Worm (Caenorhabditis elegans) whole organism, mixed stage, embryonic: ENCODE measurements around the gene sre-41.
A peak's percentile ranks its signal among the peaks of the same experiment; 100 is the strongest.

ENCODE experiments used
- bed-3 ChIP-seq: fragments of 200-800 bp; sonication (Bioruptor generic); optimal IDR thresholded peaks from 3 replicates; lab custom pipeline; 2018; ENCODE audit warnings: mild to moderate bottlenecking, missing genetic modification characterization, moderate library complexity, missing compliant biosample characterization
- ceh-39 ChIP-seq: fragments of 150-350 bp; optimal IDR thresholded peaks from 2 replicates; lab custom pipeline; 2014; ENCODE audit warnings: missing biosample characterization, missing genetic modification characterization
- ceh-43 ChIP-seq: fragments of 200-800 bp; sonication (Bioruptor generic); optimal IDR thresholded peaks from 2 replicates; lab custom pipeline; 2018; ENCODE audit warnings: mild to moderate bottlenecking, missing genetic modification characterization, moderate library complexity, missing compliant biosample characterization
- ceh-83 ChIP-seq: fragments of 200-800 bp; sonication (Bioruptor generic); optimal IDR thresholded peaks from 2 replicates; lab custom pipeline; 2018; ENCODE audit warnings: mild to moderate bottlenecking, missing genetic modification characterization, missing compliant biosample characterization
- ces-1 ChIP-seq: fragments of 150-350 bp; optimal IDR thresholded peaks from 2 replicates; lab custom pipeline; 2014; ENCODE audit warnings: missing biosample characterization, missing genetic modification reagents, missing genetic modification characterization
- cnd-1 ChIP-seq: fragments of 200-800 bp; sonication (Bioruptor generic); optimal IDR thresholded peaks from 2 replicates; lab custom pipeline; 2018; ENCODE audit warnings: mild to moderate bottlenecking, missing genetic modification characterization, missing compliant biosample characterization
- drap-1 ChIP-seq: fragments of 200-800 bp; sonication (Bioruptor generic); optimal IDR thresholded peaks from 3 replicates; lab custom pipeline; 2018; ENCODE audit warnings: mild to moderate bottlenecking, missing genetic modification characterization, missing compliant biosample characterization
- elt-1 ChIP-seq: sonication (generic microtip); optimal IDR thresholded peaks from 2 replicates; lab custom pipeline; 2017; ENCODE audit warnings: missing genetic modification characterization, mild to moderate bottlenecking, missing compliant biosample characterization, antibody characterized with exemption, moderate library complexity, borderline replicate concordance; ENCODE audit not compliant: insufficient read depth
- elt-3 ChIP-seq: fragments of 150-350 bp; optimal IDR thresholded peaks from 2 replicates; lab custom pipeline; 2014; ENCODE audit warnings: missing biosample characterization, missing genetic modification characterization
- flh-1 ChIP-seq: fragments of 200-800 bp; sonication (Bioruptor generic); optimal IDR thresholded peaks from 2 replicates; lab custom pipeline; 2018; ENCODE audit warnings: mild to moderate bottlenecking, missing genetic modification characterization, moderate library complexity, missing compliant biosample characterization
- ham-2 ChIP-seq: fragments of 200-800 bp; sonication (Bioruptor generic); optimal IDR thresholded peaks from 2 replicates; lab custom pipeline; 2018; ENCODE audit warnings: mild to moderate bottlenecking, missing genetic modification characterization, missing compliant biosample characterization
- hlh-1 ChIP-seq: fragments of 150-350 bp; optimal IDR thresholded peaks from 2 replicates; lab custom pipeline; 2014; ENCODE audit warnings: missing biosample characterization, missing genetic modification reagents, missing genetic modification characterization
- lin-13 ChIP-seq: fragments of 150-350 bp; optimal IDR thresholded peaks from 2 replicates; lab custom pipeline; 2014; ENCODE audit warnings: missing biosample characterization, missing genetic modification characterization
- lin-32 ChIP-seq: fragments of 200-800 bp; sonication (Bioruptor generic); optimal IDR thresholded peaks from 2 replicates; lab custom pipeline; 2018; ENCODE audit warnings: mild to moderate bottlenecking, missing genetic modification characterization, missing compliant biosample characterization
- lsy-2 ChIP-seq: fragments of 150-350 bp; optimal IDR thresholded peaks from 2 replicates; lab custom pipeline; 2014; ENCODE audit warnings: missing biosample characterization, missing genetic modification characterization
- mab-5 ChIP-seq: fragments of 150-350 bp; optimal IDR thresholded peaks from 2 replicates; lab custom pipeline; 2014; ENCODE audit warnings: missing biosample characterization, missing genetic modification characterization
- mep-1 ChIP-seq: fragments of 150-350 bp; optimal IDR thresholded peaks from 2 replicates; lab custom pipeline; 2017; ENCODE audit warnings: missing biosample characterization, missing genetic modification reagents, missing genetic modification characterization, inconsistent platforms
- mls-2 ChIP-seq: sonication (generic microtip); optimal IDR thresholded peaks from 2 replicates; lab custom pipeline; 2016; ENCODE audit warnings: mild to moderate bottlenecking, missing genetic modification characterization, moderate library complexity, missing compliant biosample characterization
- nhr-12 ChIP-seq: fragments of 150-350 bp; optimal IDR thresholded peaks from 2 replicates; lab custom pipeline; 2014; ENCODE audit warnings: missing biosample characterization, missing genetic modification characterization
- nhr-237 ChIP-seq: fragments of 150-350 bp; optimal IDR thresholded peaks from 2 replicates; lab custom pipeline; 2014; ENCODE audit warnings: missing biosample characterization, missing genetic modification characterization
- nhr-28 ChIP-seq: fragments of 150-350 bp; optimal IDR thresholded peaks from 2 replicates; lab custom pipeline; 2014; ENCODE audit warnings: missing biosample characterization, missing genetic modification characterization
- nhr-76 ChIP-seq: sonication (generic microtip); optimal IDR thresholded peaks from 2 replicates; lab custom pipeline; 2017; ENCODE audit warnings: missing biosample characterization, missing genetic modification characterization
- pha-4 ChIP-seq: fragments of 150-350 bp; optimal IDR thresholded peaks from 2 replicates; lab custom pipeline; 2018; ENCODE audit warnings: missing biosample characterization, missing genetic modification reagents, missing genetic modification characterization
- sptf-1 ChIP-seq: sonication (generic microtip); optimal IDR thresholded peaks from 2 replicates; lab custom pipeline; 2017; ENCODE audit warnings: mild to moderate bottlenecking, missing genetic modification characterization, moderate library complexity, missing compliant biosample characterization
- unc-39 ChIP-seq: fragments of 150-350 bp; optimal IDR thresholded peaks from 2 replicates; lab custom pipeline; 2014; ENCODE audit warnings: missing biosample characterization, missing genetic modification characterization
- unc-62 ChIP-seq: fragments of 150-350 bp; optimal IDR thresholded peaks from 2 replicates; lab custom pipeline; 2014; ENCODE audit warnings: missing biosample characterization, missing genetic modification reagents, missing genetic modification characterization
- zip-8 ChIP-seq: fragments of 150-350 bp; optimal IDR thresholded peaks from 2 replicates; lab custom pipeline; 2014; ENCODE audit warnings: missing biosample characterization, missing genetic modification characterization
- ztf-11 ChIP-seq: fragments of 150-350 bp; optimal IDR thresholded peaks from 2 replicates; lab custom pipeline; 2014; ENCODE audit warnings: missing biosample characterization, missing genetic modification characterization

The sre-41 gene

DNA sequence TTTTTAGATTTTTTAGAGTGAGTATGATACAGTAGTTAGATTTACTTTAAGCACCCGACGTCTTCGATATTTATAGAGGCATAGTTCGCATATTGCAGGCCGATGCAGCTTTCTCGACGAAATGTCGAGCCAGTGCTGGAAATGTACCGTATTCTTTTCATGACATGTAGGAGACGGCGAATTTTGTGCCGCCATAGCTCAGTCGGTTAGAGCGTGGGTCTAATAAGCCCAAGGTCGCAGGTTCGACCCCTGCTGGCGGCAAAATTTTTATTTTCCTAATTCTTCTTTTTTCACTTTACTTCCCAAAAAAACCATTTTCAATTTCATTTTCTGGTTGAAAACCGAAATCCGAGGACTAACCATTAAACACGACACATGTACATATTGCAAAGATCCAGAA, 25.8 kb upstream of the sre-41 start:
- TF ChIP-seq hlh-1 (no peak), ceh-83 (GFP tag; lab: Kevin White, UChicago) (peak; percentile 52)

ce11 chrII:12369202-12369601, 18.9 kb upstream of the sre-41 start:
- TF ChIP-seq unc-39: no peak
- TF ChIP-seq ceh-43 (GFP tag; lab: Kevin White, UChicago): no peak
- TF ChIP-seq elt-1 (tag; lab: Kevin White, UChicago): no peak
- TF ChIP-seq ham-2 (GFP tag; lab: Kevin White, UChicago): no peak
- no peak for TF ChIP-seq lin-13
- TF ChIP-seq ces-1 (GFP tag; lab: Kevin White, UChicago): no peak
- no peak for TF ChIP-seq nhr-28
- TF ChIP-seq hlh-1: no peak
- TF ChIP-seq mep-1: no peak
- TF ChIP-seq cnd-1: no peak
- TF ChIP-seq elt-3 (tag; lab: Kevin White, UChicago): no peak
- no peak for TF ChIP-seq zip-8 (tag; lab: Kevin White, UChicago)
- TF ChIP-seq ceh-83 (GFP tag; lab: Kevin White, UChicago): no peak
- no peak for TF ChIP-seq lsy-2
- no peak for TF ChIP-seq mls-2 (tag; lab: Kevin White, UChicago)
- TF ChIP-seq ztf-11: no peak
- TF ChIP-seq lin-32 (GFP tag; lab: Kevin White, UChicago): no peak
- TF ChIP-seq mab-5 (tag; lab: Kevin White, UChicago): no peak
- no peak for TF ChIP-seq drap-1 (GFP tag; lab: Kevin White, UChicago)
- no peak for TF ChIP-seq nhr-237 (tag; lab: Kevin White, UChicago)

ce11 chrII:12373921-12374320, 14.2 kb upstream of the sre-41 start:
- TF ChIP-seq ceh-39 (no peak), ces-1 (GFP tag; lab: Kevin White, UChicago) (peak; percentile 64)

DNA sequence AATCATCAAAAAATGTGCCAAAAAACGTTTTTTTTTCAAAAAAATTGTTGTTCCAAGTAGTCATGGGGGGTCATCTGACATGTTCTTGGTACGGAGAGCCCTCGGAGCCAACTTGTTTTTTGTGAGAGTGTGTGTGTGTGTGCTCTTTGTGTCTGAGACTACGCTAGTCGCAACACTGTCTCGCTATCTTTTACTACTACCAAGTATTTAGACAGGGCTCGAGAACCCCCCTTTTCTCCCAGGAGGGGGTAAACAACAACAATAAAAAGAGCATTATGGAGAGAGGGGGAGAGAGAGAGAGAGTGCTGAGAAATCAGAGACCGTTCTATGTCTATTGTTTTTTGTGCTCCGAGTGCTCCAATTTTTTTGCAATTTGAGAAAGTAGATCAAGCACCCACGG, 9.3 kb upstream of the sre-41 start:
- no peak for TF ChIP-seq ceh-83 (GFP tag; lab: Kevin White, UChicago)
- no peak for TF ChIP-seq bed-3 (GFP tag; lab: Kevin White, UChicago)
- TF ChIP-seq sptf-1 (tag; lab: Kevin White, UChicago): no peak
- TF ChIP-seq zip-8 (tag; lab: Kevin White, UChicago): no peak
- no peak for TF ChIP-seq ztf-11
- no peak for TF ChIP-seq pha-4 (tag; lab: Kevin White, UChicago)
- no peak for TF ChIP-seq hlh-1
- no peak for TF ChIP-seq drap-1 (GFP tag; lab: Kevin White, UChicago)
- no peak for TF ChIP-seq nhr-237 (tag; lab: Kevin White, UChicago)
- TF ChIP-seq unc-39: no peak
- TF ChIP-seq ceh-39: no peak
- no peak for TF ChIP-seq mep-1
- TF ChIP-seq flh-1: no peak
- TF ChIP-seq nhr-12 (tag; lab: Kevin White, UChicago): no peak
- no peak for TF ChIP-seq mls-2 (tag; lab: Kevin White, UChicago)
- no peak for TF ChIP-seq elt-3 (tag; lab: Kevin White, UChicago)
- TF ChIP-seq mab-5 (tag; lab: Kevin White, UChicago): no peak
- TF ChIP-seq ces-1 (GFP tag; lab: Kevin White, UChicago): no peak
- TF ChIP-seq lsy-2: no peak

ce11 chrII:12379430-12379829, 8.7 kb upstream of the sre-41 start, which contains the start of gene marc-5:
marc-5 (minus strand) TSS chrII:12379530.
- TF ChIP-seq drap-1 (GFP tag; lab: Kevin White, UChicago) (no peak), mep-1 (no peak), nhr-28 (no peak), lin-32 (GFP tag; lab: Kevin White, UChicago) (no peak), unc-62 (no peak), ces-1 (GFP tag; lab: Kevin White, UChicago) (no peak)

- no peak for TF ChIP-seq mab-5 (tag; lab: Kevin White, UChicago)
- no peak for TF ChIP-seq nhr-76 (tag; lab: Kevin White, UChicago)
- no peak for TF ChIP-seq sptf-1 (tag; lab: Kevin White, UChicago)
- TF ChIP-seq ham-2 (GFP tag; lab: Kevin White, UChicago): peak; percentile 12
Observed at ce11 chrII:12380888-12381287, 7.2 kb upstream of the sre-41 start.
